Worm (Caenorhabditis elegans) whole organism, L4 larva: ENCODE data around the gene F57C7.4.

Experiments used
- F44E2.7 ChIP-seq: fragments of 200-800 bp; sonication (Bioruptor generic); IDR thresholded peaks from 2 replicates; pipeline ENCODE4 v2.1.2; 2022; ENCODE audit warnings: missing genetic modification characterization, missing compliant biosample characterization
- F49E8.2 ChIP-seq: sonication (generic microtip); optimal IDR thresholded peaks from 2 replicates; lab custom pipeline; 2016; ENCODE audit warnings: missing compliant biosample characterization, mild to moderate bottlenecking, missing genetic modification characterization, borderline replicate concordance
- T20F7.1 ChIP-seq: fragments of 200-800 bp; sonication (Bioruptor generic); optimal IDR thresholded peaks from 2 replicates; lab custom pipeline; 2018; ENCODE audit warnings: mild to moderate bottlenecking, missing genetic modification characterization, missing compliant biosample characterization
- T26A8.4 ChIP-seq: fragments of 200-800 bp; sonication (Bioruptor generic); IDR thresholded peaks from 2 replicates; pipeline ENCODE4 v1.3.6; 2022; ENCODE audit warnings: missing genetic modification characterization, missing compliant biosample characterization
- Y105C5A.15 ChIP-seq: fragments of 200-800 bp; sonication (Bioruptor generic); IDR thresholded peaks from 2 replicates; pipeline ENCODE4 v1.3.6; 2022; ENCODE audit warnings: missing genetic modification characterization, missing compliant biosample characterization
- Y48G9A.11 ChIP-seq: fragments of 200-800 bp; sonication (Bioruptor generic); IDR thresholded peaks from 2 replicates; pipeline ENCODE4 v1.3.6; 2022; ENCODE audit warnings: missing genetic modification reagents, missing genetic modification characterization, missing compliant biosample characterization
- Y75B8A.6 ChIP-seq: fragments of 200-800 bp; sonication (Bioruptor generic); IDR thresholded peaks from 2 replicates; pipeline ENCODE4 v1.3.6; 2022; ENCODE audit warnings: missing genetic modification reagents, missing genetic modification characterization, missing compliant biosample characterization
- ZK546.5 ChIP-seq, 2 experiments: sonication (generic microtip); optimal IDR thresholded peaks; 2 replicates each; lab custom pipeline; 2017; ENCODE audit warnings: missing biosample characterization in 2 of 2, missing genetic modification characterization in 2 of 2
- aha-1 ChIP-seq: fragments of 150-350 bp; peaks from one replicate; lab custom pipeline; 2014; ENCODE audit warnings: missing biosample characterization, missing genetic modification characterization
- aly-2 ChIP-seq: sonication (generic microtip); optimal IDR thresholded peaks from 2 replicates; lab custom pipeline; 2018; ENCODE audit warnings: missing biosample characterization, missing genetic modification characterization
- ceh-20 ChIP-seq: fragments of 200-800 bp; sonication (Bioruptor generic); IDR thresholded peaks from 2 replicates; pipeline ENCODE4 v1.3.6; 2022; ENCODE audit warnings: missing genetic modification reagents, missing genetic modification characterization, missing compliant biosample characterization
- ceh-28 ChIP-seq: fragments of 150-350 bp; optimal IDR thresholded peaks from 2 replicates; lab custom pipeline; 2014; ENCODE audit warnings: missing biosample characterization, missing genetic modification reagents, missing genetic modification characterization
- ceh-44 ChIP-seq: fragments of 200-800 bp; sonication (Bioruptor generic); IDR thresholded peaks from 2 replicates; pipeline ENCODE4 v1.3.6; 2022; ENCODE audit warnings: missing genetic modification reagents, missing genetic modification characterization, missing compliant biosample characterization
- ces-1 ChIP-seq: fragments of 150-350 bp; sonication (generic microtip); optimal IDR thresholded peaks from 4 replicates; lab custom pipeline; 2014; ENCODE audit warnings: missing biosample characterization, missing genetic modification reagents, missing genetic modification characterization
- cey-2 ChIP-seq: sonication (generic microtip); optimal IDR thresholded peaks from 3 replicates; lab custom pipeline; 2017; ENCODE audit warnings: missing genetic modification characterization, mild to moderate bottlenecking, missing compliant biosample characterization, antibody characterized with exemption, borderline replicate concordance; ENCODE audit not compliant: insufficient read depth
- daf-8 ChIP-seq: fragments of 200-800 bp; sonication (Bioruptor generic); IDR thresholded peaks from 2 replicates; pipeline ENCODE4 v1.3.6; 2022; ENCODE audit warnings: missing genetic modification characterization, missing compliant biosample characterization
- dmd-8 ChIP-seq: fragments of 200-800 bp; sonication (Bioruptor generic); IDR thresholded peaks from 2 replicates; pipeline ENCODE4 v1.3.6; 2022; ENCODE audit warnings: missing genetic modification characterization, missing compliant biosample characterization
- dpl-1 ChIP-seq: fragments of 150-350 bp; optimal IDR thresholded peaks from 2 replicates; lab custom pipeline; 2014; ENCODE audit warnings: missing biosample characterization, missing genetic modification reagents, missing genetic modification characterization
- duxl-1 ChIP-seq: sonication (generic microtip); optimal IDR thresholded peaks from 2 replicates; lab custom pipeline; 2016; ENCODE audit warnings: mild to moderate bottlenecking, missing genetic modification characterization, moderate library complexity, missing compliant biosample characterization; ENCODE audit not compliant: poor library complexity
- dve-1 ChIP-seq: sonication (generic microtip); optimal IDR thresholded peaks from 2 replicates; lab custom pipeline; 2017; ENCODE audit warnings: antibody characterized with exemption, mild to moderate bottlenecking, missing genetic modification characterization, missing compliant biosample characterization; ENCODE audit not compliant: insufficient read depth
- fkh-10 ChIP-seq: fragments of 150-350 bp; optimal IDR thresholded peaks from 2 replicates; lab custom pipeline; 2014; ENCODE audit warnings: missing biosample characterization, missing genetic modification reagents, missing genetic modification characterization
- fos-1 ChIP-seq: fragments of 150-350 bp; optimal IDR thresholded peaks from 2 replicates; lab custom pipeline; 2014; ENCODE audit warnings: missing biosample characterization, missing genetic modification characterization
- gei-8 ChIP-seq: fragments of 200-800 bp; sonication (Bioruptor generic); optimal IDR thresholded peaks from 2 replicates; lab custom pipeline; 2018; ENCODE audit warnings: mild to moderate bottlenecking, missing genetic modification characterization, missing compliant biosample characterization
- hif-1 ChIP-seq, 2 experiments: sonication (generic microtip); optimal IDR thresholded peaks; 2 replicates each; lab custom pipeline; 2016 to 2017; ENCODE audit warnings: missing compliant biosample characterization in 2 of 2, missing genetic modification characterization in 2 of 2, missing genetic modification reagents in 2 of 2, missing genotype in 2 of 2, mild to moderate bottlenecking in 1 of 2
- hmg-1.1 ChIP-seq: fragments of 200-800 bp; sonication (Bioruptor generic); IDR thresholded peaks from 2 replicates; pipeline ENCODE4 v1.3.6; 2022; ENCODE audit warnings: missing genetic modification reagents, missing genetic modification characterization, missing compliant biosample characterization
- lin-1 ChIP-seq: fragments of 200-800 bp; sonication (Bioruptor generic); IDR thresholded peaks from 2 replicates; pipeline ENCODE4 v1.3.6; 2022; ENCODE audit warnings: missing genetic modification reagents, missing genetic modification characterization, missing compliant biosample characterization
- lin-13 ChIP-seq: fragments of 150-350 bp; optimal IDR thresholded peaks from 2 replicates; lab custom pipeline; 2014; ENCODE audit warnings: missing biosample characterization, missing genetic modification reagents, missing genetic modification characterization
- lin-29 ChIP-seq: fragments of 200-800 bp; sonication (Bioruptor generic); IDR thresholded peaks from 2 replicates; pipeline ENCODE4 v1.3.6; 2022; ENCODE audit warnings: missing genetic modification reagents, missing genetic modification characterization, missing compliant biosample characterization
- lsy-2 ChIP-seq, 2 experiments: fragments of 150-350 bp in 1 of 2; sonication (generic microtip) in 1 of 2; optimal IDR thresholded peaks; 2 replicates each; lab custom pipeline; 2014 to 2017; ENCODE audit warnings: missing biosample characterization in 2 of 2, missing genetic modification characterization in 2 of 2
- madf-5 ChIP-seq, 2 experiments: fragments of 200-800 bp; sonication (Bioruptor generic); IDR thresholded peaks; 2 replicates each; pipeline ENCODE4 v1.3.6; 2022; ENCODE audit warnings: missing compliant biosample characterization in 2 of 2, missing genetic modification characterization in 2 of 2
- mdt-29 ChIP-seq: fragments of 200-800 bp; sonication (Bioruptor generic); IDR thresholded peaks from 2 replicates; pipeline ENCODE4 v1.3.6; 2022; ENCODE audit warnings: missing genetic modification reagents, missing genetic modification characterization, missing compliant biosample characterization
- mep-1 ChIP-seq: fragments of 150-350 bp; sonication (generic microtip); optimal IDR thresholded peaks from 3 replicates; lab custom pipeline; 2014; ENCODE audit warnings: missing biosample characterization, missing genetic modification characterization
- mxl-2 ChIP-seq: fragments of 200-800 bp; sonication (Bioruptor generic); conservative IDR thresholded peaks from 2 replicates; pipeline ENCODE4 v1.3.6; 2022; ENCODE audit warnings: missing genetic modification reagents, missing genetic modification characterization, missing compliant biosample characterization
- nhr-10 ChIP-seq: fragments of 150-350 bp; optimal IDR thresholded peaks from 2 replicates; lab custom pipeline; 2014; ENCODE audit warnings: missing biosample characterization, missing genetic modification characterization
- nhr-102 ChIP-seq: sonication (generic microtip); optimal IDR thresholded peaks from 2 replicates; lab custom pipeline; 2016; ENCODE audit warnings: mild to moderate bottlenecking, missing genetic modification characterization, moderate library complexity, missing compliant biosample characterization
- nhr-11 ChIP-seq: fragments of 150-350 bp; optimal IDR thresholded peaks from 2 replicates; lab custom pipeline; 2014; ENCODE audit warnings: missing biosample characterization, missing genetic modification characterization
- nhr-48 ChIP-seq: sonication (generic microtip); optimal IDR thresholded peaks from 2 replicates; lab custom pipeline; 2016; ENCODE audit warnings: mild to moderate bottlenecking, missing genetic modification characterization, missing compliant biosample characterization
- saeg-2 ChIP-seq: fragments of 200-800 bp; sonication (Bioruptor generic); IDR thresholded peaks from 2 replicates; pipeline ENCODE4 v1.3.6; 2022; ENCODE audit warnings: missing genetic modification reagents, missing genetic modification characterization, missing compliant biosample characterization
- sdz-12 ChIP-seq: fragments of 200-800 bp; sonication (Bioruptor generic); optimal IDR thresholded peaks from 2 replicates; lab custom pipeline; 2018; ENCODE audit warnings: mild to moderate bottlenecking, missing genetic modification characterization, missing compliant biosample characterization
- snpc-1.2 ChIP-seq: fragments of 200-800 bp; sonication (Bioruptor generic); IDR thresholded peaks from 2 replicates; pipeline ENCODE4 v1.3.6; 2022; ENCODE audit warnings: missing genetic modification reagents, missing genetic modification characterization, missing compliant biosample characterization
- snpc-4 ChIP-seq: fragments of 150-350 bp; optimal IDR thresholded peaks from 2 replicates; lab custom pipeline; 2014; ENCODE audit warnings: missing biosample characterization, missing genetic modification characterization
- spr-3 ChIP-seq: fragments of 200-800 bp; sonication (Bioruptor generic); optimal IDR thresholded peaks from 2 replicates; lab custom pipeline; 2018; ENCODE audit warnings: mild to moderate bottlenecking, missing genetic modification characterization, missing compliant biosample characterization
- tag-97 ChIP-seq: fragments of 200-800 bp; sonication (Bioruptor generic); IDR thresholded peaks from 2 replicates; pipeline ENCODE4 v1.3.6; 2022; ENCODE audit warnings: missing genetic modification characterization, missing compliant biosample characterization
- tra-1 ChIP-seq: fragments of 200-800 bp; sonication (Bioruptor generic); IDR thresholded peaks from 2 replicates; pipeline ENCODE4 v1.3.6; 2022; ENCODE audit warnings: missing genetic modification reagents, missing genetic modification characterization, missing compliant biosample characterization
- unc-62 ChIP-seq, 3 experiments: fragments of 150-350 bp in 1 of 3; sonication (generic microtip); optimal IDR thresholded peaks in 2 of 3; peaks in 1 of 3; 1 replicate in 1 of 3; 2 replicates in 2 of 3; lab custom pipeline; 2014 to 2017; ENCODE audit warnings: missing biosample characterization in 3 of 3, missing genetic modification characterization in 3 of 3, missing genetic modification reagents in 3 of 3, missing genotype in 1 of 3
- zag-1 ChIP-seq: fragments of 150-350 bp; optimal IDR thresholded peaks from 2 replicates; lab custom pipeline; 2014; ENCODE audit warnings: missing biosample characterization, missing genetic modification characterization
- zip-11 ChIP-seq: fragments of 200-800 bp; sonication (Bioruptor generic); IDR thresholded peaks from 2 replicates; pipeline ENCODE4 v1.3.6; 2022; ENCODE audit warnings: missing genetic modification characterization, missing compliant biosample characterization
- zip-2 ChIP-seq: fragments of 150-350 bp; optimal IDR thresholded peaks from 2 replicates; lab custom pipeline; 2014; ENCODE audit warnings: missing biosample characterization, missing genetic modification characterization
- ztf-7 ChIP-seq: fragments of 150-350 bp; optimal IDR thresholded peaks from 2 replicates; lab custom pipeline; 2014; ENCODE audit warnings: missing biosample characterization, missing genetic modification characterization

Gene F57C7.4

DNA sequence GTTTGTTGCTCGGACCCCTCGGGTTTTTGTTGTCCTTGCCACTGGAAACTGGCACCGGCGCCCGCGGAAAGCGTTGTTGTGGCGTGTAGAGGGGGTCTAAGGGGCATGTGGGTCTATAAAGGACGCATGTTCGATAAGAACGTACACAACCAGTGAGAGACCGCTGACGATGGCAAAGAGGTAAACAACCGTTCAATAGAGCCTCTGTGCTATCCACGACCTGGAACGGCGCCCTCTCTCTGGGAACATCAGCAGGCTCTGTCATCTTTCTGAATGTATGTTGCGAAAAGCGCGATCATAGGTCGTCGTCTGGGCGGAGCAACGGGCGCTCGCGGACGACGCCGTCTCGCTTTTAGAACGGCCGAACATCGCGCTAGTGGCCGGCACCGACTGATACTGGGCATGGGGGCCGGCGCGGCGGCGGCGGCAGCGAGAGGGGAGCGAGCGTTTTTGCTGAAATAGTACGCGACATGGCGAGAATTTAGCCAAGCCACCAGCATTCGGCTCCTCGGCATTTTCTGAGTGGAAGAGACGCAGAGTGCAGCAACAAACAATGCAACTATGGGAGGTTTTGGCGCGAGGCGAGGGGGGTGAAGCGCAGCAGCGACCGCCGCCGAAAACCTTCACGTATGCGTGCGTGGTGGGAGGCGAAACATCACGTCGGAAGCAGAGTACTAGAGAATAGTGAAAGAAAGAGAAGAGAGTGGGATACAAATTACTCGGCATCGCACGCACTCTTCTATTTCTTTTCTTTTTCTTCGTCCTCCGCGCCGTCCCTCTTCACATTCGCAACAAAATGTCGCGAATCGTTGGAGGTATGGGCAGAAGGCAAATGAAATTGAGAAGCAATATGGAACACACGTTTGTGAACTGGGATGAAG, 47.9 kb upstream of the F57C7.4 start (continued):
- TF ChIP-seq ceh-44 (GFP tag; lab: Robert Waterston, UW) = no peak
- peak; percentile 90 for TF ChIP-seq dve-1
- TF ChIP-seq ztf-7 (tag; lab: Kevin White, UChicago) = no peak
- peak; percentile 84 for TF ChIP-seq lin-1 (GFP tag; lab: Robert Waterston, UW)
- TF ChIP-seq spr-3 (GFP tag; lab: Kevin White, UChicago) = no peak
- peak; percentile 86 for TF ChIP-seq nhr-48 (tag; lab: Kevin White, UChicago)
- TF ChIP-seq snpc-1.2 (GFP tag; lab: Robert Waterston, UW) = no peak
- peak; percentile 5 for TF ChIP-seq ceh-28 (tag; lab: Kevin White, UChicago)
- TF ChIP-seq saeg-2 (GFP tag; lab: Robert Waterston, UW) = peak; percentile 76; the same call in 1 of the 2 replicates
- peak; percentile 80 for TF ChIP-seq ceh-20 (GFP tag; lab: Robert Waterston, UW)
- TF ChIP-seq mdt-29 (GFP tag; lab: Robert Waterston, UW) = no peak
- TF ChIP-seq aly-2 (tag; lab: Kevin White, UChicago) = no peak
- TF ChIP-seq nhr-102 (tag; lab: Kevin White, UChicago) = peak; percentile 60
- no peak for TF ChIP-seq sdz-12
- peak; percentile 39 for TF ChIP-seq gei-8
- TF ChIP-seq snpc-4 (tag; lab: Kevin White, UChicago) = no peak
- TF ChIP-seq F44E2.7 = 0 out of 2 replicates have a peak, but pooled peaks have one; percentile 37
- TF ChIP-seq mep-1 = peak; percentile 92
- TF ChIP-seq madf-5 (GFP tag; IDR thresholded peaks at IDR 0.05; lab: Robert Waterston, UW) = no peak
- peak; percentile 89 for TF ChIP-seq hmg-1.1
- TF ChIP-seq nhr-10 = peak; percentile 34
- peak; percentile 89 for TF ChIP-seq tra-1 (GFP tag; lab: Robert Waterston, UW)
- no peak for TF ChIP-seq cey-2
- TF ChIP-seq mxl-2 (GFP tag; lab: Robert Waterston, UW) = no peak
- no peak for TF ChIP-seq Y75B8A.6 (GFP tag; lab: Robert Waterston, UW)
- peak; percentile 27 to 91 for TF ChIP-seq hif-1 (tag; optimal IDR thresholded peaks at IDR 0.05; lab: Kevin White, UChicago)
- no peak for TF ChIP-seq zip-11 (GFP tag; lab: Robert Waterston, UW)
- TF ChIP-seq T26A8.4 (GFP tag; lab: Robert Waterston, UW) = peak; percentile 65
- no peak for TF ChIP-seq Y105C5A.15 (GFP tag; lab: Robert Waterston, UW)
- TF ChIP-seq fkh-10 (GFP tag; lab: Kevin White, UChicago) = peak; percentile 22
- peak; percentile 36 for TF ChIP-seq nhr-11
- TF ChIP-seq ZK546.5 (tag; optimal IDR thresholded peaks at IDR 0.05; lab: Kevin White, UChicago) = no peak
- no peak for TF ChIP-seq daf-8 (GFP tag; lab: Robert Waterston, UW)
- no peak for TF ChIP-seq fos-1 (tag; lab: Kevin White, UChicago)
- TF ChIP-seq zip-2 (tag; lab: Kevin White, UChicago) = no peak
- TF ChIP-seq dmd-8 = no peak
- TF ChIP-seq tag-97 (GFP tag; lab: Robert Waterston, UW) = peak; percentile 78; the same call in 1 of the 2 replicates
- TF ChIP-seq lin-29 (GFP tag; lab: Robert Waterston, UW) = no peak
- no peak for TF ChIP-seq Y48G9A.11 (GFP tag; lab: Robert Waterston, UW)
- TF ChIP-seq unc-62 (GFP tag; optimal IDR thresholded peaks at IDR 0.05 in 1 of 2; lab: Kevin White, UChicago) = peak in 1 of 2 experiments; percentile 99
- no peak for TF ChIP-seq unc-62 (tag; optimal IDR thresholded peaks at IDR 0.05; lab: Kevin White, UChicago)
- peak; percentile 100 for TF ChIP-seq aha-1 (tag; lab: Kevin White, UChicago)
- peak; percentile 12 to 63 for TF ChIP-seq lsy-2 (tag; optimal IDR thresholded peaks at IDR 0.05; lab: Kevin White, UChicago)
- TF ChIP-seq lin-13 = peak; percentile 85
- TF ChIP-seq ces-1 (GFP tag; lab: Kevin White, UChicago) = no peak
- no peak for TF ChIP-seq F49E8.2 (tag; lab: Kevin White, UChicago)
- peak; percentile 2 for TF ChIP-seq duxl-1
- TF ChIP-seq dpl-1 (GFP tag; lab: Kevin White, UChicago) = no peak
- peak; percentile 21 for TF ChIP-seq zag-1 (tag; lab: Kevin White, UChicago)
- peak; percentile 3 for TF ChIP-seq T20F7.1 (GFP tag; lab: Kevin White, UChicago)
